Fruit fly (Drosophila melanogaster): ENCODE measurements around the gene CG13950.
A peak's percentile ranks its signal among the peaks of the same experiment; 100 is the strongest.

The CG13950 gene

DNA sequence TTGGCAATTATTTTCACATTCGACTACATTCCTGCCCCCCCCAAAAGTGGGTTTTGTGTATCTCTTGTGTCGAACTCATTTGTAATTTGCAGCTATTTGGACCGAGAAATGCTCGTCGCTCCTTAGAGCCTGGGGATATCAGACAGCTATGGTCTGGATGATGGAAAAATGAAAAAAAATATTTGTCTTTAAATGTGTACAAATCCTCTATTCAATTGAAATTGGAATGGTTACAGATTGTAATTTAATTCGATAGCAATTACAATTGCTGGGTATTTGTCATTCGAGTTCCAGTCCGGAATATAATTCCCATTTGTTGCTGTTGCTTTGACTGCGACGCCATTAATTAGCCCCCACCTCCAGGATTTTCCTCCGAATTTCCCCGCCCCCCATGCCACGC is 29.8 kb downstream of the CG13950 start (continued):
- no peak for TF ChIP-seq Sry-β (GFP tag; optimal IDR thresholded peaks at IDR 0.05)
- no peak for TF ChIP-seq lov (optimal IDR thresholded peaks at IDR 0.05)
- no peak for TF ChIP-seq lov (GFP tag; IDR thresholded peaks at IDR 0.05)
- no peak for TF ChIP-seq bigmax (GFP tag; optimal IDR thresholded peaks at IDR 0.05)
- TF ChIP-seq Hmr (GFP tag; optimal IDR thresholded peaks at IDR 0.05) = peak; percentile 36
- no peak for TF ChIP-seq pros (GFP tag; optimal IDR thresholded peaks at IDR 0.05)
- TF ChIP-seq Hey (tag; optimal IDR thresholded peaks at IDR 0.05) = no peak
- no peak for TF ChIP-seq CG33557 (GFP tag; optimal IDR thresholded peaks at IDR 0.05)
- TF ChIP-seq chn (GFP tag; optimal IDR thresholded peaks at IDR 0.05) = peak; percentile 19
- 0 out of 2 replicates have a peak, but pooled peaks have one; percentile 6 for TF ChIP-seq Gsc (GFP tag; IDR thresholded peaks at IDR 0.05)
- no peak for TF ChIP-seq bbx (GFP tag; IDR thresholded peaks at IDR 0.05; ENCODE audit: partially characterized antibody)
- peak; percentile 33 for TF ChIP-seq lmd (GFP tag; IDR thresholded peaks at IDR 0.05)
- TF ChIP-seq knrl (GFP tag; IDR thresholded peaks at IDR 0.05; ENCODE audit: partially characterized antibody) = no peak
- no peak for TF ChIP-seq Dek (tag; optimal IDR thresholded peaks at IDR 0.05)
- no peak for TF ChIP-seq sima (GFP tag; optimal IDR thresholded peaks at IDR 0.05)
- TF ChIP-seq Kr (GFP tag; optimal IDR thresholded peaks at IDR 0.05) = no peak
- TF ChIP-seq Scr (GFP tag; IDR thresholded peaks at IDR 0.05; ENCODE audit: partially characterized antibody) = no peak
- TF ChIP-seq CG2712 (tag; optimal IDR thresholded peaks at IDR 0.05) = no peak
- no peak for TF ChIP-seq cato (GFP tag; optimal IDR thresholded peaks at IDR 0.05; ENCODE audit: borderline replicate concordance)
- no peak for TF ChIP-seq fu2 (GFP tag; optimal IDR thresholded peaks at IDR 0.05)
- TF ChIP-seq ewg (GFP tag; optimal IDR thresholded peaks at IDR 0.05) = peak; percentile 11
- peak; percentile 36 for TF ChIP-seq ATbp (GFP tag; optimal IDR thresholded peaks at IDR 0.05)
- TF ChIP-seq CG7357 (GFP tag; IDR thresholded peaks at IDR 0.05) = 0 out of 3 replicates have a peak, but pooled peaks have one; percentile 6
- TF ChIP-seq Nf-YB (GFP tag; optimal IDR thresholded peaks at IDR 0.05) = no peak
- no peak for TF ChIP-seq onecut (GFP tag; IDR thresholded peaks at IDR 0.05)
- no peak for TF ChIP-seq CG12299 (tag; optimal IDR thresholded peaks at IDR 0.05)
- peak; percentile 39 for TF ChIP-seq CG17385 (GFP tag; optimal IDR thresholded peaks at IDR 0.05)
- no peak for TF ChIP-seq so (GFP tag; IDR thresholded peaks at IDR 0.05)
- TF ChIP-seq NC2α (GFP tag; optimal IDR thresholded peaks at IDR 0.05) = no peak
- peak; percentile 41 for TF ChIP-seq CG12391 (tag; optimal IDR thresholded peaks at IDR 0.05)
- no peak for TF ChIP-seq usp (GFP tag; optimal IDR thresholded peaks at IDR 0.05)
- TF ChIP-seq odd (GFP tag; optimal IDR thresholded peaks at IDR 0.05) = no peak
- peak; percentile 54 for TF ChIP-seq CG7786 (GFP tag; optimal IDR thresholded peaks at IDR 0.05)
- TF ChIP-seq jumu (GFP tag; optimal IDR thresholded peaks at IDR 0.05) = no peak
- no peak for TF ChIP-seq CG12219 (GFP tag; optimal IDR thresholded peaks at IDR 0.05)
- no peak for TF ChIP-seq CG12155 (GFP tag; optimal IDR thresholded peaks at IDR 0.05)
- no peak for TF ChIP-seq ara (GFP tag; IDR thresholded peaks at IDR 0.05)
- no peak for TF ChIP-seq CG7928 (GFP tag; optimal IDR thresholded peaks at IDR 0.05)
- TF ChIP-seq CG3847 (GFP tag; IDR thresholded peaks at IDR 0.05) = peak; percentile 44
- no peak for TF ChIP-seq Asciz (GFP tag; optimal IDR thresholded peaks at IDR 0.05)
- no peak for TF ChIP-seq CG7372 (GFP tag; IDR thresholded peaks at IDR 0.05)
- peak; percentile 61 for TF ChIP-seq Sox102F (GFP tag; optimal IDR thresholded peaks at IDR 0.05)
- TF ChIP-seq CG1792 (GFP tag; optimal IDR thresholded peaks at IDR 0.05) = no peak
- TF ChIP-seq CG3407 (GFP tag; optimal IDR thresholded peaks at IDR 0.05) = no peak
- TF ChIP-seq Nf-YA (GFP tag; IDR thresholded peaks at IDR 0.05) = no peak
- TF ChIP-seq ato (GFP tag; IDR thresholded peaks at IDR 0.05; ENCODE audit: partially characterized antibody) = no peak
- TF ChIP-seq CG13775 (GFP tag; optimal IDR thresholded peaks at IDR 0.05) = no peak
- no peak for TF ChIP-seq NfI (GFP tag; optimal IDR thresholded peaks at IDR 0.05)
- TF ChIP-seq HmgD (GFP tag; optimal IDR thresholded peaks at IDR 0.05) = no peak
- TF ChIP-seq yki (optimal IDR thresholded peaks at IDR 0.05) = no peak
- TF ChIP-seq her (GFP tag; optimal IDR thresholded peaks at IDR 0.05) = no peak
- TF ChIP-seq ERR (GFP tag; optimal IDR thresholded peaks at IDR 0.05) = no peak

Measured in whole organism, embryonic.